Worm (Caenorhabditis elegans): ENCODE data around the gene scpl-4.

scpl-4 gene

DNA sequence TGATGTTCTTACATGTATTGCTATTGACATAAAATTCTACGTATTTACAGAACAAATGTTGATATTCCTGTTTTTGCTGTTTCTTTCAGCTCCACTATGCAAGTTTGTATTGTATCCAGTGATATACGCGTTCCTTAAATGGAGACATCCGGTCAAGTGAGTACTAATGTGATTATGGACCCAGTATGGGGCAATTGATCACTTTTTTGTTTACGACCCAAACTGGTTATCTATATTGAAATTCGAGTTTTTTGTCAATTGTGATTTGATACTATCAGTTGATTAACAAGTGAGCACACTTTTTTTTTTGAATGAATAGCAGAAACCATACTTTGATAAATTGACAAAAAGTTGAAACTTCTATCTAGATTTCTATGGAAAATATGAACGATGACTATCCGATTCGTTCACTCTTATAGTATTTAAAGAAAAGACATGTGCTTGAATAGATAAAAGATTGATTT lies 17.0 kb upstream of the scpl-4 start, which contains the start of gene T21C9.6:
TSS of gene T21C9.6 (plus strand) at position 51 of the 464 bp plus-strand sequence.
- TF ChIP-seq php-3 (GFP tag; IDR thresholded peaks at IDR 0.05) (0 out of 2 replicates have a peak, but pooled peaks have one; percentile 27), nhr-102 (tag; optimal IDR thresholded peaks at IDR 0.05) (no peak), mep-1 (tag; optimal IDR thresholded peaks at IDR 0.05) (no peak), pqm-1 (tag; optimal IDR thresholded peaks at IDR 0.05) (peak; percentile 75), nhr-28 (tag; optimal IDR thresholded peaks at IDR 0.05) (peak; percentile 61), dve-1 (tag; optimal IDR thresholded peaks at IDR 0.05; ENCODE audit: insufficient read depth) (peak; percentile 11), hlh-11 (tag; optimal IDR thresholded peaks at IDR 0.05) (peak; percentile 16), ZK337.2 (GFP tag; IDR thresholded peaks at IDR 0.05) (no peak), unc-62 (GFP tag; optimal IDR thresholded peaks at IDR 0.05 in 1 of 2) (peak in 1 of 2 experiments; percentile 9), unc-62 (tag; optimal IDR thresholded peaks at IDR 0.05) (no peak), nhr-77 (tag; optimal IDR thresholded peaks at IDR 0.05) (peak; percentile 21), egl-27 (tag; optimal IDR thresholded peaks at IDR 0.05) (no peak), ces-1 (GFP tag; optimal IDR thresholded peaks at IDR 0.05) (no peak), mxl-3 (GFP tag; optimal IDR thresholded peaks at IDR 0.05) (no peak), egl-43 (GFP tag; IDR thresholded peaks at IDR 0.05) (no peak), duxl-1 (tag; optimal IDR thresholded peaks at IDR 0.05; ENCODE audit: poor library complexity) (no peak), saeg-2 (GFP tag; IDR thresholded peaks at IDR 0.05) (no peak), daf-16 (GFP tag; optimal IDR thresholded peaks at IDR 0.05) (no peak), daf-16 (tag; optimal IDR thresholded peaks at IDR 0.05) (peak; percentile 47)

DNA sequence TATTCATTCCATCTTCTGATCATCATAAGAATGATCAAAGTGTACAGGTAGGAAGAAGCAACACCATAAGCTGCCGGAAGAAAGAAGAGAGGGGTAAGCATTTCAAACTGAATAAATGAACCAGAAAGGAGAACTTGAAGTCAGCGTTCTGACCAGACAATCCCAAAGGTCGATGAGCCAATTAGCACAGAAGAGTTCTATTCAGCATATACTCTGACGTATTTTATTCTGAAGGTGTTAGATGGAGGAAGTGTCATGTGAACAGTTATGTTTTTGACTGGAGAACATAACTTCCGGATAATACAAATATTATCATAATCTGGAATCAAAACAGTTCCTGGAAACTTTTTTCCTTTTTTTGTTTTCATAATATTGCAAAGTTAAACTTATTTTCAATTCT lies 10.2 kb upstream of the scpl-4 start, which contains the start of gene srg-32:
TSS of gene srg-32 (minus strand) at position 101 of the 400 bp plus-strand sequence.
- TF ChIP-seq mdl-1 (tag; optimal IDR thresholded peaks at IDR 0.05), result no peak
- TF ChIP-seq nhr-76 (tag; optimal IDR thresholded peaks at IDR 0.05), result no peak
- no peak for TF ChIP-seq tra-1 (GFP tag; IDR thresholded peaks at IDR 0.05)
- TF ChIP-seq attf-4 (tag; optimal IDR thresholded peaks at IDR 0.05), result no peak
- TF ChIP-seq pha-4 (GFP tag; IDR thresholded peaks at IDR 0.05), result no peak
- TF ChIP-seq pha-4 (tag; optimal IDR thresholded peaks at IDR 0.05), result no peak
- TF ChIP-seq nhr-25 (tag; optimal IDR thresholded peaks at IDR 0.05; ENCODE audit: borderline replicate concordance, insufficient read depth), result no peak
- no peak for TF ChIP-seq T26A8.4 (GFP tag; IDR thresholded peaks at IDR 0.05)
- TF ChIP-seq ceh-32 (tag; optimal IDR thresholded peaks at IDR 0.05; ENCODE audit: poor library complexity), result no peak

DNA sequence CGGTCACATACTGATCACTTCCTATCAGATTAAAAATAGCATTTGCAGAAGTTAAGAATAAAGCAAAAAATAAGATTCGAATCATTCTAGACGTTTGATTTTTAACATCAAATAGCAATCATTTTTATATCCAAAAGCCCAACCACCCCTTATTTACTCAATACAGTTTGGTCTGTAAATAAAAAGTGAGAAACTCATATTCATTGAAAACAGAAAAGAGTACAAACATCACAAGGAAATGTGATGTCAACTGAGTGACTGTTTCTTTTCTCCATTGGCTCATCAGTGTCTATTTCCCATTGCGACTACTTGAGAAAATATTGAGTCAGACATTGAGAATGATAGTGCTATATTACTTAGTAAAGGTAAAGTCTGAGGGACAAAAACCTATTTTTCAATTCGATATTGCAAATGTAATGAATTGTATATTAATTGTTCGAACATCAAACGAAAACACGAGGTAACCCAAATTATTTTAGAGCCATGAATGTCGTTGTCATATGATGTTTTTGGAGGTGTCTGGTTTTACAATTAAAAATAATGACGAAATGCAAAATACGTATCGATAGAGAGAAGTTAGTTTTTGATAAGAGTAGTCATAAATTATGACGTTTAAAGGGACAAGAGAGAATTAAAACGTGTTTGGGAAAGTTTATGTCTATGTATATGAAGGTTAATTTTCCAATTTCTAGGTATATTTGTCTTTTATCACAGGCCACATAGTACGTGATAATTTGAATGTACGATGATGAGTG lies 9.0 kb upstream of the scpl-4 start, which contains the start of gene ttr-23:
TSS of gene ttr-23 (minus strand) at position 87 of the 755 bp plus-strand sequence.
- TF ChIP-seq fkh-10 (GFP tag; optimal IDR thresholded peaks at IDR 0.05), result no peak
- no peak for TF ChIP-seq ctbp-1 (GFP tag; IDR thresholded peaks at IDR 0.05)
- TF ChIP-seq nhr-41 (GFP tag; IDR thresholded peaks at IDR 0.05), result no peak
- peak; percentile 52 for TF ChIP-seq hlh-11 (tag; optimal IDR thresholded peaks at IDR 0.05)
- TF ChIP-seq ces-1 (GFP tag; optimal IDR thresholded peaks at IDR 0.05), result no peak
- no peak for TF ChIP-seq F37D6.2 (tag; optimal IDR thresholded peaks at IDR 0.05)
- no peak for TF ChIP-seq snpc-1.2 (GFP tag; IDR thresholded peaks at IDR 0.05)
- TF ChIP-seq lim-7 (GFP tag; IDR thresholded peaks at IDR 0.05), result no peak
- TF ChIP-seq nhr-11 (tag; optimal IDR thresholded peaks at IDR 0.05), result no peak
- TF ChIP-seq rbr-2 (tag; optimal IDR thresholded peaks at IDR 0.05), result no peak
- TF ChIP-seq lin-29 (GFP tag; IDR thresholded peaks at IDR 0.05), result no peak
- no peak for TF ChIP-seq jun-1 (tag; optimal IDR thresholded peaks at IDR 0.05)
- TF ChIP-seq T20F7.1 (GFP tag; optimal IDR thresholded peaks at IDR 0.05), result peak; percentile 21
- TF ChIP-seq zag-1 (tag; optimal IDR thresholded peaks at IDR 0.05), result no peak
- no peak for TF ChIP-seq sdz-12 (GFP tag; optimal IDR thresholded peaks at IDR 0.05)
- 0 out of 2 replicates have a peak, but pooled peaks have one; percentile 18 for TF ChIP-seq dmd-6 (GFP tag; IDR thresholded peaks at IDR 0.05)
- no peak for TF ChIP-seq Y75B8A.6 (GFP tag; IDR thresholded peaks at IDR 0.05)
- TF ChIP-seq ZK546.5 (tag; optimal IDR thresholded peaks at IDR 0.05), result no peak
- no peak for TF ChIP-seq attf-4 (tag; optimal IDR thresholded peaks at IDR 0.05)
- TF ChIP-seq madf-9 (GFP tag; conservative IDR thresholded peaks at IDR 0.05), result no peak
- no peak for TF ChIP-seq zfp-3 (GFP tag; conservative IDR thresholded peaks at IDR 0.05)
- TF ChIP-seq madf-5 (GFP tag; IDR thresholded peaks at IDR 0.05), result no peak
- TF ChIP-seq nhr-28 (tag; optimal IDR thresholded peaks at IDR 0.05), result peak; percentile 49
